Worm (Caenorhabditis elegans): Measurements from ENCODE around the gene fbxa-71.

The fbxa-71 gene

DNA sequence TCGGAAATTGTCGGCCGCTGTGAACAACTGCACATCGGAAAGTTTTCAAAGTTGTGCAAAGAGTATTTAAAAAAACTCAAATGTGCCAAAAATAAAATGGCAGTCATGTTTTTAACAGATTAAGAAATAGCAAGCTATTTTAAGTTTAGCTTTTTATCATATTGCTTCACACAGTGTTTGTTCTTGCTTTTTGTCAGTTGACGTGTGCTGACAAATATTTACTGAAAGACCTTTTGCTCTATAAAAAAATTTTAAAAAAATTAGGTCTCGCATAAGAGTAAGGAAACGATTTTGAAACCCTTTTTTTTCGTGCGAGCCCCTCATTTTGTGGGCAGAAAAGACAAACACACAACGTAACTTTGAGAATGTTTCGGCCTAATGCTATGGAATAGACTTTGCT is at the start of gene fbxa-71:
Gene fbxa-71, plus strand, starts transcription at position 301 of the 400 bp plus-strand sequence.
- TF ChIP-seq unc-62 (GFP tag; optimal IDR thresholded peaks at IDR 0.05): no peak

DNA sequence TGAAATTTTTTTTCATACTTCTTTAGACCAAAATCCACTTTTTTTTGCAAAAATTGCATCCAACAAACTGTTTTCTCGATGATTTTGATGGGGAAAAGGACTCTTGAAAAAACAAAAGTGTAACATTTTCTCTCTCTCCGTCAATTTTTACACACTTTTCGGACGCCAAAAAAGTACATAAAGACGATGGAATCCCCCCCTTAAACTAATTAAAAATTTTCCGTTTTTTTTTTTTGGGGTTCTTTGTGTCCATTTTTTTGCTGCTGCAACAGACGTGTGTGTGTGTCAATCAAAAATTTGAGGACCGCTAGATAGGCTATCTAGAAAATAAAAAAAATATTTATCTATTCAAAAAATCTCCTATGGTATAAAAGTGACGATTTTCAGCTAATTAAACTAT is 47.8 kb upstream of the fbxa-71 start, which contains the start of gene C39B5.5:
Gene C39B5.5, plus strand, starts transcription at position 301 of the 400 bp plus-strand sequence.
- no peak for TF ChIP-seq unc-62 (GFP tag; optimal IDR thresholded peaks at IDR 0.05)

DNA sequence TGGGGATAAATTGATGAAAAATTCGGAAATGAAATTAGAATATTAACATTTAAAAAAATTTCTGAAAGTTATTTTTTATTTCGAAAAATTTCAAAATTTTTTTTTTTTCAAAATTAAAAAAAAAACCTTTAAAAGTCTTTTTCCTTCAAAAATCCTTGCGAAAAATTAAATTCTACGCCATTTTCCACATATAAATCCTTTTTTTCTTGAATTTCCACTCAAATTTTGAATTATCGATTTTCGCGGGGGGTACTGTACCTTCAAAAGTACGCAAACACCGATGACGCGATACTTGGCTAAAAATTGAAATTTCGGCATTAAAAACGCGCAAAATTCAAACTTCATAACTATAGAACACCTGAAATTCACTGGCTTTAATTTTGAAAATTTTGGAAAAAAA is 45.0 kb upstream of the fbxa-71 start:
- no peak for TF ChIP-seq unc-62 (GFP tag; optimal IDR thresholded peaks at IDR 0.05)

DNA sequence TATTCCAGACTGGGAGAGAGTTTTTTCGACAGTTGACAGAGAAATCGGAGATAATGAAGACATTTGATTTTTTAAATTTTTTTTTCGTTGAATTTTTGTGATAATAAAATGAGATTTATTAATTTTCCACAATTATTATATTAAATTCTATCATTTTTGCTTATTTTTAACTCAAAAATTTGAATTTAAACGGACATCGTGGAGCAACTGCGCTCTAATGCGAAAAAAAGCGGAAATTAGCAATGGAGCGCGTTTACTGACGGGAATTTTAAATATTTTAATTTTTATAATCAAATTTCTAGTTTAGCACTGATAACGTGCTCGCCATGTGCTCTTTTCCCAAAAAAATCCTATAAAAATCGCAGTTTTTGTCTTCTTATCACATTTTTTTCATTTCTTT is 44.5 kb upstream of the fbxa-71 start, which contains the start of gene C39B5.14:
Gene C39B5.14, plus strand, starts transcription at position 301 of the 400 bp plus-strand sequence.
- no peak for TF ChIP-seq unc-62 (GFP tag; optimal IDR thresholded peaks at IDR 0.05)

DNA sequence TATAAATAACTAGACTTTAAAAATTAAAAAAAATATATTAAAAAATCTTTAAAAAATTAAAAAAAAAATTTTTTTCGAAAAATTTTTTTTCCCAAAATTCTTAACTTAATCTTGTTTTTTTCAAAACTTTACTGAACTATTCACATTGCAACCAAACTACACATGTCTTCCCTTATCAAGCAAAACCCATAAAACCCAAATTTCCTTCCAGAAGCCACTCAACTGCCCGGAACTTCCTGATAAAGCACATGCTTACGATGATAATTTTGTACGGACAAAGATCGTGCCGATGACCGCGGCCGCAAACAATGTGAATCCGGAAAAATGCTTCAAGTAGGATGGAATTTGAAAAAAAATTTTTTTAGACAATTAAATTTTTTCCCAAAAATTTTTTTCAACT is 43.3 kb upstream of the fbxa-71 start:
- TF ChIP-seq unc-62 (GFP tag; optimal IDR thresholded peaks at IDR 0.05): no peak

DNA sequence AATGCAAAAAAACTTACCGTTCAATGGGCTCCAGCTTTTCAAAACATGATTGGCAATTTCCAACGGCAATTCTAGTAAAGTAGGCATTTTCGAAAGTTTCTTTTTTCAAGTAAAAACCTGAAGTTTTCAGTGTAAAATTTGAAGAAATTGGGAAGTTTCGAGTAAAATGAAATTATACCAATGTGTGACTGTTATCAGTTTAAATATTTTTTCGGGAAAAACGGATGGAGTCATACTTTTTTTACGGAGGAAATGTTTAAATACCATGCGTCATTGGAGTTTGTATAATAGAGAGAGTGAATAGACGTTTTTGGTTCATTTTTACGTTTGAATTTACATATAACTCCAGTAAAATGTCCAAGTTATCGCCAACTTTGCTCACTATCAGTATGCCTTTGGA is 36.2 kb upstream of the fbxa-71 start, which contains the start of gene fbxa-12:
Gene fbxa-12, plus strand, starts transcription at position 301 of the 400 bp plus-strand sequence.
- no peak for TF ChIP-seq unc-62 (GFP tag; optimal IDR thresholded peaks at IDR 0.05)

DNA sequence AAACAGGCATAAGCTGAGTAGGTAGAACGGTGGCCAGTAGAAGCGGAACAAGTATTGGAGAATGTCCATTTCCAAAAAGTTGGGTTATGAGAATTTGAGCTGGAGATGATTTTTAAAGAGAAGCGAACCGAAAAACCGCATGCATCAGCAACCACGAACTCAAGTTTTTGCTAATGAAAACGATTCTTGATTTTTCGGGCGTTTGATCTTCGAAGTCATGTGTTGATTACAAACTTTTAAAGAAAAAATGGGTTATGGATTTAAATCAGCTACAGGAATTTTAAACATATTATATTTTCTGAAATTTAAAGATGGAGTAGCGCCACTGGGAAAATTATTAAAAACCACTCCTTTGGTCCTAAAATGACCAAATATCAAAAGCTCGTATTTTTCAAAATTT is 31.7 kb upstream of the fbxa-71 start, which contains the start of gene srd-65:
Gene srd-65, minus strand, starts transcription at position 101 of the 400 bp plus-strand sequence.
- TF ChIP-seq unc-62 (GFP tag; optimal IDR thresholded peaks at IDR 0.05): no peak

DNA sequence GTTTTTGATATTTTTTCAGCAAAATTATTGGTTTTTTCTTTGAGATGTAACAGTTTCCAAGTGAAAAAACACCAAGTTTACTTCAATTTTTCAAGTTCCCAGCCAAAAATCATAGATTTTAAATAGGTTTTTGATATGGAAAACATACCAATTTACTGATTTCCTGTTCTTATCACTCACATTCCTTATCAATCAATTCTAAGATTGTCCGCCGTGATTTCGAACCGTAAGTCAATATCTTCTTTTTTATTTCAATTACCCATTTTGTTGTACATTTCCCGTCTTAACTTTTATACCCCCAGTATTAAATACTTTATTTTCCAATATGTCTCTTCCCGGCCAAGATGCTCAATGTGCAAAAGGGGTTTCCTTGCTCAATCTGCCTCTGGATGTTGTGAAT is 31.1 kb upstream of the fbxa-71 start, which contains the start of gene fbxa-38:
Gene fbxa-38, plus strand, starts transcription at position 195 of the 400 bp plus-strand sequence.
- TF ChIP-seq unc-62 (GFP tag; optimal IDR thresholded peaks at IDR 0.05): no peak

DNA sequence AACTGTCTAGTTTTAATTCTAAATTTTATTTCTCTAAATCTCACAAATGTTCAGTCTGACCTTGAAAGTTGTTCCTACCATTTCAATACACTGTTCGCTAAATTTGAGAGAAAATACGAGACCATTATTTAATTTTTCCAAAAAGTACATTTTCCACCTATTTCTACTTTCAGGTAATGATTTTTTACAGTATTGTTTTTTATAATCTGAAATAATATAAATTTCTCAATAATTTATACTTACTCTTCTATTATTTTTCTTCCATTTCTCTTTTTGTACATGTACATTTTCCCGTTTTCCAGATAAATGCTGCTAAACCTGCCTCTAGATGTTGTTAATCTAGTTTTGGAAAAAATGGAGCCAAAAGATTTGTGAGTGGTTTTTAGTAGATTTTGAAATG is 28.2 kb upstream of the fbxa-71 start, which contains the start of gene fbxa-62:
Gene fbxa-62, plus strand, starts transcription at position 301 of the 400 bp plus-strand sequence.
- no peak for TF ChIP-seq unc-62 (GFP tag; optimal IDR thresholded peaks at IDR 0.05)

DNA sequence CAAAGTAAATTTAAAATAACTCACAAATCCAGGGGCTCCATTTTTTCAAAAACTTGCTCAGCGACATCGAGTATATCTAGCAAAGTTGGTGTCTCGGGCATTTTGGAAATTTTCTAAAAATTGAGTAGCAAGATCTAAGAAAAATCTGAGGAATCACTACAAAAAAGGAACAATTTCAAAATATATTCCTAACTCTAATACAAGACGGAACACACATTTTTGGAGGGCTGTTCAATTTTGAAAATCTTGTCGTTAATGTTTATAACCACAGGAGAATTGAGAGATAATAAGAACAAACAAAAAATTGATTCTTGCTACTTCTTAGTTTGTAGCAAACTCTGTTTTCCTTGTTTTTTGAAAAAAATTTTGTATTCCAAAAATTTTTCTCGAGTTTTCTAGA is 23.3 kb upstream of the fbxa-71 start, which contains the start of gene fbxa-47:
Gene fbxa-47, minus strand, starts transcription at position 101 of the 400 bp plus-strand sequence.
- no peak for TF ChIP-seq unc-62 (GFP tag; optimal IDR thresholded peaks at IDR 0.05)

DNA sequence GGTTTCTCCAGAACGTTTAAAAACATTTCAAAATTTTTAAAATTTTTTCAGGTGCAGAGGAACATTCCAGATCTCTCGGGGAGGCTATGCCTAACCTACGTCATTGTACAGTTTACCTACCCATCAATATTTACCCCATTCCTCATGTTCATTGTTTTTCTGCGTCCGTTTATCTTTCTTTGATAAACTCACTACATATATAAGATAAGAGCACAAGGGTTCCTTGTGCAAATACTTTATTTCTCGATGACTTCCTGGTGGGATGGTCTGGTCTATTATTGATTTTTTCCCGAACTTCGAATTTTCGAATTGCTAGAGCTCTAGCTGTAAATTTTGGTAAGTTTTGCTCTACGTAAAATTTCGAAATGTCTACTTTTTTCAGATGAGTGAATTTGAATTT is 22.2 kb upstream of the fbxa-71 start:
- TF ChIP-seq unc-62 (GFP tag; optimal IDR thresholded peaks at IDR 0.05): no peak

DNA sequence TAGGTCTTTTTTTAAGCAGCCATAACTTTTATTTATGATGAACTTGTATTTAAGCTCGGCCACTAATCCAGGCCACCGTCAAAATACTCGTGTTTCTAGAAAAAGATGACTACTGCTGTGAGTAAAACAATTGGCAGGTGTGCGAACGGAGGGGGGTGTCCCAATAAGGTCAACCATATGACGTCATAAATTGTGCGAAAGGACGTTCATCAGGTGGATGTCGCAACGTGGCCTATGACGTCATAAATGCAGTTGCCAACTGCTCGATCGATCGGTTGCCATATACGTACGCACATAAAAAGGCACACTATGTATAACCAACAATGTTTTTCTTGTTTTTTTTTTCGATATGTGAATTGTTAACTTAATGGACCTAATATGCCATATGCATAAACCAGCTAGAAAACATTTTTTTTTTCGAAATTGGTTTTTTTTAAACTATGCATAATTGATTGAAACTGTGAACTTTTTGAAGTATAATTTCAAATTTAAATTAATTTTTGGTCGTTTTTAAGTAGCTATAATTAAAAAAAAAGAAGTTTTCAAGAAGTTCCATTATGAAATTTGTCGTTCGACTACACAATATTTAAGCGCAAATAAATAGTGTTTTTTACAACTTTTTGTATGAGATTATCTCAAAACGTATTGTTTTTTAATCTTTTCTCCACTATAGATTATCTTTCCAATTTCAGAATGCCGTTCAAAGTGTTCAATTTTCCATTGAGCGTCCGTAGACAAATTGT is 21.3 kb upstream of the fbxa-71 start, which contains the start of gene C39B5.2:
Gene C39B5.2, plus strand, starts transcription at position 693 of the 743 bp plus-strand sequence.
- TF ChIP-seq unc-62 (GFP tag; optimal IDR thresholded peaks at IDR 0.05): no peak

DNA sequence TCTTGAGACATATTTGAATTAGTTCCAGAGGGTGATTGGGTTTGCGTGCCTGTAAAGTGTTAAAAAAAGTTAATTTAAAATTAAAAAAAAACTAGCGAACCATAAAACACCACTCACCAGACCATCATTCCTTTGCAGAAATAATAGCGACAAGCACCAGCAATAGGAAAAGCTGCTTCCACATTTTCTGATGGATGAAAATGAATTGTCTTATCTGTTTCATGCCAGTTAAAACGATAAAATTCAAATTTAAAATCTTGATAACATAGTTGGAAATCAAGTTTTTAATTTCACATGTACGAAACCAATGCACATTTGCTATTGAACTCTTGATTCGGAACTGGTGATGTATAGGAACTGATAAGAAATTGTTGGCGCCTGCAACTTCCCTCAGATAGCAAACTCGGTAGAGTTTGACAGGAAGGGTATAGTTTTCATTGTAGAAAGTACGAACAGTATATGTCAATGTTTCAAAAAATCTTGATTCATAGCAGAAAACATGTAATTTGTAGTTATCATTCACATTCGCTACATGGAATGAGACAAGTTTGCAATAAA is 16.0 kb upstream of the fbxa-71 start, which contains the start of gene C39B5.10:
Gene C39B5.10, minus strand, starts transcription at position 51 of the 558 bp plus-strand sequence.
- TF ChIP-seq unc-62 (GFP tag; optimal IDR thresholded peaks at IDR 0.05): no peak

DNA sequence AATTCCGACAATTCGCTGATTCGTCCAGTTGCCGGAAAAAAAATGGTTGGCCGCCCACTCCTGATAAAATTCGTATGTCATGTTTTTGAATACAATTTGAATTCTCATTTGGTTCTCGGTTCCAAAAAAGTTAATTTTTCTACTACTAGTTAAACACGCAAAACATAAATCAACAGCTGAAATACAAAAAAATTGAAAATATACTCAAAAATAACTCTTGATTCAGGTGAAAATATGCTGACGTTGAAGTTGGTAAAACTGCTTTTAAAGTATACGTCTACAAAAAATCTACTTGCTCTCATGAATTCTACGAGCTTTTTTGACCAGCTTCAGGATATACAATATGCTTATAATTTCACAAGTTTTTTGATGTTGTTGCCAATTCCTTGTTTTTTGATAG is 15.2 kb upstream of the fbxa-71 start, which contains the start of gene srz-56:
Gene srz-56, plus strand, starts transcription at position 301 of the 400 bp plus-strand sequence.
- no peak for TF ChIP-seq unc-62 (GFP tag; optimal IDR thresholded peaks at IDR 0.05)

DNA sequence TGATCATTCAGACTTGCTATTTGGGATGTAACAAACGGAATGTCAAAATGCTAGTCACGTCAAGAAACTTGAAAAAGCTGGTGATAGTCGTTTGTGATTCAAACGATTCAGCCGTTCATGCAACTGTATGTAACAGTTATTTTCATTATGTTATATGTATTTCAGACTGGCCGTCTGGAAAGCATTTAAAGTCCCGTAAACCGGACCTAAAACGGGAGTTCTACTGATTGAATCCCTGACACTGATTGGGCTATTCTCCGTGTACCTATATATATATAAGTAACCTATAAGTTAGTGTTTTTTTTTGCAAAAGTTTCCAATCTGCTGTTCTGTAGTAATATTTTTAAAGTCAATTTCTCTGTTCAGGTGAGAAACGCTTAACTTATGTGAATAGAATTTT is 12.0 kb upstream of the fbxa-71 start:
- TF ChIP-seq unc-62 (GFP tag; optimal IDR thresholded peaks at IDR 0.05): no peak

DNA sequence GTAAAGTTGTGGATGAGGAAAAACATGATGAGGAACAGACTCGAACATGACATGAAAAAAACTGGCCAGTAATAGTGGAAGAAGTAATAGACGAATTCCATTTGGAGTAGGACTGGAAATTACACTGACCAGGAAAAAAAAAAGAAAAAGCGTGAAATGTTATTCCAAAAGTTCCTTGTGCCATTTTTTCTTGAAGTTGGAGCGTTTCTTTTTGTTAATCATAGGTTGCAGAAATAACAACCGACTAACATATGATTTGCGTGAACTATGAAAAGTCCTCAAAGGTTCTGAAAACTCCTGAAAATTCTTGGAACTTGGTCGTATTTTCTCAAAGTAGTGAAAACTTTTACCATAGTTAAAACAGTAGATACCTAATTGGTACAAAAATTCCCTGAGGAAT is 9.9 kb upstream of the fbxa-71 start, which contains the start of gene srd-67:
Gene srd-67, minus strand, starts transcription at position 101 of the 400 bp plus-strand sequence.
- no peak for TF ChIP-seq unc-62 (GFP tag; optimal IDR thresholded peaks at IDR 0.05)
